Worm (Caenorhabditis elegans) whole organism, L4/young adult: Measurements from ENCODE around the gene B0001.2.

Source experiments
- W03F9.2 ChIP-seq: fragments of 150-350 bp; optimal IDR thresholded peaks from 2 replicates; lab custom pipeline; 2014; ENCODE audit warnings: missing biosample characterization, missing genetic modification characterization
- dao-5 ChIP-seq: sonication (generic microtip); optimal IDR thresholded peaks from 2 replicates; lab custom pipeline; 2016; ENCODE audit warnings: missing genotype, missing genetic modification characterization, moderate library complexity, missing compliant biosample characterization
- him-1 ChIP-seq: sonication (generic microtip); optimal IDR thresholded peaks from 2 replicates; lab custom pipeline; 2016; ENCODE audit warnings: missing genotype, missing genetic modification reagents, missing genetic modification characterization, missing compliant biosample characterization

DNA sequence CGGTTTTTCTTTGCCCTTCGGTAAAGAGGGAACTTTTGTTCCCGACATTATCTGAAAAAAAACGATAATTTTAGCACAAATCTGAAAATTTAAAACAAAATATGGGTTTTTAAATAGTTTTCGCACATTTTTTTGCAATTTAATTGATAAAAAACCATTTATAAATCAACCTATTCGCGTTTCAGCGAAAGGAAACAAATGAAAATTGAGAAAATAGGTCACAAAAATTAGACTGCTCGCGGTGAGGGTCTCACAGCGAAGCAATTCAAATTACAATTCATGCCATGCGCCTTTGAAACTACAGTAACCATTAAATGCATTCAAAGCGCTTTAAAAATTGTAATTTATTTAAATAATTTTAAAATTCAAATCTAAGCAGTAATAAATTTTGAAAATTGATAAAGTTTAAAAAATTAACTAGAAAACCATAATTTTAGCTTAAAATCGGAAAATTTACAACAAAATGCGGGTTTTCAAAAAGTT is 3.5 kb upstream of the B0001.2 start, which contains the start of gene B0001.7:
- no peak for TF ChIP-seq W03F9.2 (tag; lab: Kevin White, UChicago)
- no peak for TF ChIP-seq him-1 (tag; lab: Kevin White, UChicago)
- no peak for TF ChIP-seq dao-5 (tag; lab: Kevin White, UChicago)
